Fruit fly (Drosophila melanogaster): ENCODE measurements around the gene CG1074.
A peak's percentile ranks its signal among the peaks of the same experiment; 100 is the strongest.

DNA sequence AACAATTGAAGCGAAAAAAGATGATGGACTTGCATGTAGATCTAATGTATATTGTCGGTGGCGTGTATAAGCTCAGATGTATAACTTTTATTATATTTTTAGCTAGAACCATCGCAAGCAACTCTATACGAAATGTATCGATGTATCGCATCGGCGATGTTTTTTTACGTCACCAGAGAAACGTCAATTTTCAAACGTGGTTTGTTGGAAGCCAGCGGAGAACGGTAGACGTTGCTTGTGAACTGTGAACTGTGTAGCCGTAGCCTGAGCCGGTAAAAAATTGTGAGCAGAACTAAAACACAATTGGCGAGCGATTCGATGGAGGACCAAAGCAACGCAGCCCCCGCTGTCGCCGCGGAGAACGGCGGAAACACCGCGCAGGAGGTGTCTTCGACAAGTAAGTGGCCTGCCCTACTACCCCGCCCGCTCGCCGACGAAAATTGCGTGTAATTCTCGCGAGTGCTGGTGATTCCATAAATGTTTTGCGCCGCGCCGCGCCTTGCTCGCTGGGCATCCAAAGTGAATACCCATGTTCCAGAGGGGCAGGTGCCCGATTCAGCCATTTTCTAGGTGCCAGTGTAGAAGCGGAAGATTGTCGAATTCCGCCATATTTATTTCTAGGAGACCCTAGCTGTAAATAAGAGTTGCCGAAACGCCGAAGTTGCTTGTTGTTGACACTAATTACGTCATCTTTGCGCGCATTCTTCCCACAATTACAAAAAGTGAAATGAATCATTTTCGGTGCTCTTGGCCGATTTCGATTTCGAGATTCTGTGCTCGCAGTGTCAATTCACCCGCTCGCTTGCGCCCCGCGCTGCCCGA lies 30.7 kb upstream of the CG1074 start, which contains the start of gene lost:
- no peak for TF ChIP-seq Clk (GFP tag; optimal IDR thresholded peaks at IDR 0.05)
- TF ChIP-seq cnc (optimal IDR thresholded peaks at IDR 0.05), result no peak
- peak; percentile 79 for TF ChIP-seq Mnt (GFP tag; optimal IDR thresholded peaks at IDR 0.05)
- TF ChIP-seq kay (GFP tag; ENCODE audit: borderline replicate concordance), result no peak
- TF ChIP-seq Hr96 (GFP tag; optimal IDR thresholded peaks at IDR 0.05), result no peak
- peak; percentile 35 for TF ChIP-seq bab1 (GFP tag; optimal IDR thresholded peaks at IDR 0.05)
- peak; percentile 15 for TF ChIP-seq pad (GFP tag; optimal IDR thresholded peaks at IDR 0.05)
